Worm (Caenorhabditis elegans): ENCODE data around the gene M04B2.2.
"Not testable (repeated sequence)": the region's sequence is repeated elsewhere in the genome, so short reads cannot be mapped to it uniquely, and the experiment has no call there.

Gene M04B2.2

DNA sequence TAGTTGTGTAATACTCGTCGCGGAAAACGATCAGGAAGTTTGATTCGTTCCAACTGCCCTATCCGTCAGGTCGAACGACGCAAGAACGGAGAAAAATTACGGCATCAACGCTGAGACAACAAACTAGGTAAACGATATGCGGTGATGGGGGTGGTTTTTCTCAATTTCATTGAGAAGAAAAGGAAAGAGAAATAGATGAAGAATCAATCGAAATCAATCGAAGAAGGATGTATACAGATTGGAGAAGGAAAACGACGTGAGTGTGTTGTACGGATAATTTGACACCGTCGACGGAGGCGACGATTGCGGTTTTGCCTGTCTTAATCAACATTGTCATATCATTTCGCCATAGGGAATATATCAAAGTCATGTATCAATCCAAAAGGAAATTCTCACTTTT is 34.0 kb upstream of the M04B2.2 start:
- TF ChIP-seq F49E8.2 (tag; optimal IDR thresholded peaks at IDR 0.05; ENCODE audit: insufficient read depth) (no peak), Y95B8A.8 (GFP tag; IDR thresholded peaks at IDR 0.05) (no peak), madf-10 (tag; optimal IDR thresholded peaks at IDR 0.05) (no peak), him-1 (tag; optimal IDR thresholded peaks at IDR 0.05) (no peak), xnd-1 (tag; optimal IDR thresholded peaks at IDR 0.05) (no peak), dpff-1 (tag; optimal IDR thresholded peaks at IDR 0.05) (no peak), tbp1 (GFP tag; optimal IDR thresholded peaks at IDR 0.05) (no peak), hsf-1 (GFP tag; IDR thresholded peaks at IDR 0.05) (no peak), fkh-3 (tag; optimal IDR thresholded peaks at IDR 0.05) (no peak), snpc-3.4 (tag; optimal IDR thresholded peaks at IDR 0.05) (no peak), sdz-38 (tag; optimal IDR thresholded peaks at IDR 0.05) (no peak), atf-7 (tag; optimal IDR thresholded peaks at IDR 0.05) (no peak)

DNA sequence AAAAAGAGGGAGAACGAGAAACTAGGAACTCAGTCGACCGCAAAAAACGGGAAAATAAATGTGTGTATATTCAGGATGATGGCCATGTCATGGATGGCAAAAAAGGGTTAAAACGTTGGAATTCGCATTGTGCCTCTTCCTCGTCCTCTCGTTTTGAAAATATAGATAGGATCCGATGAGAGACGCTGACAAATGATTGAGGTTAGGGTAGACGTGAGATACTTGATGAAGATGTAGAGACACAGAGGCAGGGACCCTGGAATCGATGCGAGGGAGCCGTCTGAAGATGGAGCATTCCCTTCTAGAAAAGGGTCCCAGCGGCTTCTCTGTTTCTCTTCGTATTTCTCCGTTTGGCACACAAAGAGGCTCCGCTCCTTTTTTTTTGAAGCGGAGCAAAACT is 32.9 kb upstream of the M04B2.2 start:
- TF ChIP-seq lin-35 (GFP tag; optimal IDR thresholded peaks at IDR 0.05) (peak in 1 of 3 experiments; percentile 5), chd-7 (tag; optimal IDR thresholded peaks at IDR 0.05) (no peak), dox-1 (GFP tag; IDR thresholded peaks at IDR 0.05) (no peak), lsy-27 (tag; optimal IDR thresholded peaks at IDR 0.05; ENCODE audit: borderline replicate concordance, insufficient read depth) (no peak), sea-2 (GFP tag; IDR thresholded peaks at IDR 0.05) (no peak), hmg-1.2 (GFP tag; IDR thresholded peaks at IDR 0.05) (peak; percentile 18; the same call in 1 of the 2 replicates), tlf-1 (GFP tag; optimal IDR thresholded peaks at IDR 0.05) (no peak), ztf-26 (tag; optimal IDR thresholded peaks at IDR 0.05) (no peak), ets-4 (GFP tag; optimal IDR thresholded peaks at IDR 0.05) (no peak), nhr-90 (tag; optimal IDR thresholded peaks at IDR 0.05) (no peak), let-607 (tag; optimal IDR thresholded peaks at IDR 0.05) (no peak), lin-40 (tag; optimal IDR thresholded peaks at IDR 0.05) (peak; percentile 18)

DNA sequence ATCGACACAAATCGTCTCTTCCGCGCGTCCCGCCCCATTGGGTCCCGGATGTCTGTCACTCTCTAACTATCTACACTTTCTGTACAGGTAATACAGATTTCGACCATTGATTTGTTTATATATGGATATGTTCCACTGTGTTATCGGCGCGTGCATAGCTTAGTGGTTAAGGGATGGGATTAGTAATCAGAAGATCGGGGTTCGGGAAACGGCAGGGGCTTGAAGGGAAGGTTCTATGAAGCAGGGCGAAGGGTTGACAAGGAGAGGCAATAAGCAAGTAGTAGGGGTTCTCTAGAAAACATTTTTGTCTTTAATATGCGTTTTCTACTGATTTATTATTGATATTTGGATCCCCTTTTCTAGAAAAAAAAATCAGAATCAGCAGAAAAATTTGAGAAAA is 30.5 kb upstream of the M04B2.2 start:
- 0 out of 2 replicates have a peak, but pooled peaks have one; percentile 34 for TF ChIP-seq nfyb-1 (GFP tag; IDR thresholded peaks at IDR 0.05)
- TF ChIP-seq tbp1 (GFP tag; optimal IDR thresholded peaks at IDR 0.05) = peak; percentile 82
- 0 out of 2 replicates have a peak, but pooled peaks have one; percentile 24 for TF ChIP-seq madf-3 (GFP tag; IDR thresholded peaks at IDR 0.05)
- not testable (repeated sequence) for TF ChIP-seq rpc-1 (optimal IDR thresholded peaks at IDR 0.05)
- peak; percentile 58 for TF ChIP-seq rpc-1 (tag; optimal IDR thresholded peaks at IDR 0.05)
- TF ChIP-seq B0261.1 (tag; optimal IDR thresholded peaks at IDR 0.05) = peak; percentile 3
- 0 out of 2 replicates have a peak, but pooled peaks have one; percentile 12 for TF ChIP-seq F33H1.4 (GFP tag; IDR thresholded peaks at IDR 0.05)
- TF ChIP-seq lin-26 (GFP tag; IDR thresholded peaks at IDR 0.05) = peak; percentile 72
- TF ChIP-seq rcor-1 (GFP tag; IDR thresholded peaks at IDR 0.05) = 0 out of 2 replicates have a peak, but pooled peaks have one; percentile 6
- TF ChIP-seq madf-6 (GFP tag; IDR thresholded peaks at IDR 0.05) = peak; percentile 55; the same call in 1 of the 2 replicates

DNA sequence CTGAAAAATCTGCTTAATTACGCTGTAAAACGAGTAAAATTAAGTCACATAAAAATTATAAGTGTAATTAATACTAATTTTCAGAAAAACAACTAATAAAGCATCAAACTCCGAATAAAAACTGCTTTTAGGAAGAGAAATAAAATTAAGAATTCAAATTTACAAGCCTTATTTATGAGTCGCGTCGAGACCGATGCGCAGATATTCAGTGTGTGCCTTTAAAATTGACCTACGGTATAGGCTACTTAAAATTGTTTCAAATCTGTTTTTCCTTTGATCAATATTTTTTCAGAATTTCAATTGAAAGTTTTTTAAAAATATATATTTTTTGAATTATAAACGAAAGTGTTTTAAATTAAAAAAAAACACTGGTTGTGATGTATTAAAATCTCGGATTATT is 29.7 kb upstream of the M04B2.2 start, which contains the start of gene sms-1:
TSS of gene sms-1 (minus strand) at position 6 of the 400 bp plus-strand sequence.
- TF ChIP-seq T26A5.8 (tag; optimal IDR thresholded peaks at IDR 0.05) = no peak
- TF ChIP-seq xnd-1 (tag; optimal IDR thresholded peaks at IDR 0.05) = peak; percentile 90
- no peak for TF ChIP-seq nhr-179 (tag; optimal IDR thresholded peaks at IDR 0.05)
- no peak for TF ChIP-seq nfya-2 (GFP tag; IDR thresholded peaks at IDR 0.05)
- TF ChIP-seq snpc-4 (GFP tag; optimal IDR thresholded peaks at IDR 0.05) = no peak
- TF ChIP-seq snpc-4 (tag; optimal IDR thresholded peaks at IDR 0.05) = no peak
- no peak for TF ChIP-seq gei-17 (GFP tag; optimal IDR thresholded peaks at IDR 0.05)
- peak; percentile 63 for TF ChIP-seq madf-8 (GFP tag; conservative IDR thresholded peaks at IDR 0.05)
- no peak for TF ChIP-seq pbrm-1 (GFP tag; IDR thresholded peaks at IDR 0.05)
- no peak for TF ChIP-seq cebp-2 (GFP tag; IDR thresholded peaks at IDR 0.05)
- peak; percentile 92 for TF ChIP-seq madf-6 (GFP tag; IDR thresholded peaks at IDR 0.05)
- no peak for TF ChIP-seq Y95B8A.8 (GFP tag; IDR thresholded peaks at IDR 0.05)
- no peak for TF ChIP-seq ztf-25 (GFP tag; IDR thresholded peaks at IDR 0.05)
- TF ChIP-seq Y56A3A.18 (GFP tag; IDR thresholded peaks at IDR 0.05) = no peak
- peak; percentile 86 for TF ChIP-seq F33H1.4 (GFP tag; IDR thresholded peaks at IDR 0.05)
- no peak for TF ChIP-seq ztf-3 (GFP tag; optimal IDR thresholded peaks at IDR 0.05)
- TF ChIP-seq efl-1 (GFP tag; optimal IDR thresholded peaks at IDR 0.05) = no peak

All from whole organism, young adult.